Worm (Caenorhabditis elegans) whole organism, L4 larva: ENCODE data around the gene C25A8.5.

Experiments used
- F37D6.2 ChIP-seq: sonication (generic microtip); optimal IDR thresholded peaks from 2 replicates; lab custom pipeline; 2016; ENCODE audit warnings: mild to moderate bottlenecking, missing genetic modification characterization, missing compliant biosample characterization
- F44E2.7 ChIP-seq: fragments of 200-800 bp; sonication (Bioruptor generic); IDR thresholded peaks from 2 replicates; pipeline ENCODE4 v2.1.2; 2022; ENCODE audit warnings: missing genetic modification characterization, missing compliant biosample characterization
- T20F7.1 ChIP-seq: fragments of 200-800 bp; sonication (Bioruptor generic); optimal IDR thresholded peaks from 2 replicates; lab custom pipeline; 2018; ENCODE audit warnings: mild to moderate bottlenecking, missing genetic modification characterization, missing compliant biosample characterization
- T26A8.4 ChIP-seq: fragments of 200-800 bp; sonication (Bioruptor generic); IDR thresholded peaks from 2 replicates; pipeline ENCODE4 v1.3.6; 2022; ENCODE audit warnings: missing genetic modification characterization, missing compliant biosample characterization
- Y48G9A.11 ChIP-seq: fragments of 200-800 bp; sonication (Bioruptor generic); IDR thresholded peaks from 2 replicates; pipeline ENCODE4 v1.3.6; 2022; ENCODE audit warnings: missing genetic modification reagents, missing genetic modification characterization, missing compliant biosample characterization
- Y5F2A.4 ChIP-seq: fragments of 200-800 bp; sonication (Bioruptor generic); optimal IDR thresholded peaks from 2 replicates; lab custom pipeline; 2018; ENCODE audit warnings: mild to moderate bottlenecking, missing genetic modification characterization, missing compliant biosample characterization
- Y75B8A.6 ChIP-seq: fragments of 200-800 bp; sonication (Bioruptor generic); IDR thresholded peaks from 2 replicates; pipeline ENCODE4 v1.3.6; 2022; ENCODE audit warnings: missing genetic modification reagents, missing genetic modification characterization, missing compliant biosample characterization
- aha-1 ChIP-seq: fragments of 150-350 bp; peaks from one replicate; lab custom pipeline; 2014; ENCODE audit warnings: missing biosample characterization, missing genetic modification characterization
- aly-2 ChIP-seq: sonication (generic microtip); optimal IDR thresholded peaks from 2 replicates; lab custom pipeline; 2018; ENCODE audit warnings: missing biosample characterization, missing genetic modification characterization
- arid-1 ChIP-seq: fragments of 200-800 bp; sonication (Bioruptor generic); conservative IDR thresholded peaks from 2 replicates; pipeline ENCODE4 v1.3.6; 2022; ENCODE audit warnings: missing genetic modification reagents, missing genetic modification characterization, missing compliant biosample characterization
- attf-4 ChIP-seq: sonication (generic microtip); optimal IDR thresholded peaks from 3 replicates; lab custom pipeline; 2017; ENCODE audit warnings: missing biosample characterization, missing genetic modification characterization
- ceh-44 ChIP-seq: fragments of 200-800 bp; sonication (Bioruptor generic); IDR thresholded peaks from 2 replicates; pipeline ENCODE4 v1.3.6; 2022; ENCODE audit warnings: missing genetic modification reagents, missing genetic modification characterization, missing compliant biosample characterization
- daf-16 ChIP-seq, 3 experiments: sonication (generic microtip); optimal IDR thresholded peaks; 2 replicates each; lab custom pipeline; 2016 to 2017; ENCODE audit warnings: missing genetic modification characterization in 3 of 3, missing genetic modification reagents in 3 of 3, mild to moderate bottlenecking in 2 of 3, missing compliant biosample characterization in 2 of 3, missing biosample characterization in 1 of 3, moderate library complexity in 1 of 3
- daf-19 ChIP-seq: fragments of 200-800 bp; sonication (Bioruptor generic); conservative IDR thresholded peaks from 2 replicates; pipeline ENCODE4 v1.3.6; 2022; ENCODE audit warnings: missing genetic modification characterization, missing compliant biosample characterization
- daf-8 ChIP-seq: fragments of 200-800 bp; sonication (Bioruptor generic); IDR thresholded peaks from 2 replicates; pipeline ENCODE4 v1.3.6; 2022; ENCODE audit warnings: missing genetic modification characterization, missing compliant biosample characterization
- dmd-6 ChIP-seq: fragments of 200-800 bp; sonication (Bioruptor generic); IDR thresholded peaks from 2 replicates; pipeline ENCODE4 v1.3.6; 2022; ENCODE audit warnings: missing genetic modification reagents, missing genetic modification characterization, missing compliant biosample characterization
- dpl-1 ChIP-seq: fragments of 150-350 bp; optimal IDR thresholded peaks from 2 replicates; lab custom pipeline; 2014; ENCODE audit warnings: missing biosample characterization, missing genetic modification reagents, missing genetic modification characterization
- dve-1 ChIP-seq: sonication (generic microtip); optimal IDR thresholded peaks from 2 replicates; lab custom pipeline; 2017; ENCODE audit warnings: antibody characterized with exemption, mild to moderate bottlenecking, missing genetic modification characterization, missing compliant biosample characterization; ENCODE audit not compliant: insufficient read depth
- egl-27 ChIP-seq: sonication (generic microtip); optimal IDR thresholded peaks from 3 replicates; lab custom pipeline; 2017; ENCODE audit warnings: missing biosample characterization, missing genetic modification reagents, missing genetic modification characterization
- egl-43 ChIP-seq: fragments of 200-800 bp; sonication (Bioruptor generic); IDR thresholded peaks from 2 replicates; pipeline ENCODE4 v1.3.6; 2022; ENCODE audit warnings: missing genetic modification reagents, missing genetic modification characterization, missing compliant biosample characterization
- fkh-10 ChIP-seq: fragments of 150-350 bp; optimal IDR thresholded peaks from 2 replicates; lab custom pipeline; 2014; ENCODE audit warnings: missing biosample characterization, missing genetic modification reagents, missing genetic modification characterization
- gei-8 ChIP-seq: fragments of 200-800 bp; sonication (Bioruptor generic); optimal IDR thresholded peaks from 2 replicates; lab custom pipeline; 2018; ENCODE audit warnings: mild to moderate bottlenecking, missing genetic modification characterization, missing compliant biosample characterization
- hif-1 ChIP-seq, 2 experiments: sonication (generic microtip); optimal IDR thresholded peaks; 2 replicates each; lab custom pipeline; 2016 to 2017; ENCODE audit warnings: missing compliant biosample characterization in 2 of 2, missing genetic modification characterization in 2 of 2, missing genetic modification reagents in 2 of 2, missing genotype in 2 of 2, mild to moderate bottlenecking in 1 of 2
- hmg-1.1 ChIP-seq: fragments of 200-800 bp; sonication (Bioruptor generic); IDR thresholded peaks from 2 replicates; pipeline ENCODE4 v1.3.6; 2022; ENCODE audit warnings: missing genetic modification reagents, missing genetic modification characterization, missing compliant biosample characterization
- lim-7 ChIP-seq: fragments of 200-800 bp; sonication (Bioruptor generic); IDR thresholded peaks from 2 replicates; pipeline ENCODE4 v1.3.6; 2022; ENCODE audit warnings: missing genetic modification characterization, missing compliant biosample characterization
- lin-13 ChIP-seq: fragments of 150-350 bp; optimal IDR thresholded peaks from 2 replicates; lab custom pipeline; 2014; ENCODE audit warnings: missing biosample characterization, missing genetic modification reagents, missing genetic modification characterization
- lin-39 ChIP-seq: fragments of 150-350 bp; optimal IDR thresholded peaks from 2 replicates; lab custom pipeline; 2014; ENCODE audit warnings: missing biosample characterization, missing genetic modification reagents, missing genetic modification characterization
- lir-3 ChIP-seq: sonication (generic microtip); optimal IDR thresholded peaks from 2 replicates; lab custom pipeline; 2016; ENCODE audit warnings: mild to moderate bottlenecking, missing genetic modification characterization, missing compliant biosample characterization
- mdl-1 ChIP-seq, 2 experiments: fragments of 150-350 bp in 1 of 2; sonication (generic microtip) in 1 of 2; optimal IDR thresholded peaks; 2 replicates each; lab custom pipeline; 2014 to 2017; ENCODE audit warnings: missing biosample characterization in 2 of 2, missing genetic modification characterization in 2 of 2
- mdt-29 ChIP-seq: fragments of 200-800 bp; sonication (Bioruptor generic); IDR thresholded peaks from 2 replicates; pipeline ENCODE4 v1.3.6; 2022; ENCODE audit warnings: missing genetic modification reagents, missing genetic modification characterization, missing compliant biosample characterization
- mep-1 ChIP-seq: fragments of 150-350 bp; sonication (generic microtip); optimal IDR thresholded peaks from 3 replicates; lab custom pipeline; 2014; ENCODE audit warnings: missing biosample characterization, missing genetic modification characterization
- mes-2 ChIP-seq: sonication (generic microtip); optimal IDR thresholded peaks from 2 replicates; lab custom pipeline; 2016; ENCODE audit warnings: missing genotype, mild to moderate bottlenecking, missing genetic modification characterization, missing compliant biosample characterization; ENCODE audit not compliant: poor library complexity, severe bottlenecking
- nhr-102 ChIP-seq: sonication (generic microtip); optimal IDR thresholded peaks from 2 replicates; lab custom pipeline; 2016; ENCODE audit warnings: mild to moderate bottlenecking, missing genetic modification characterization, moderate library complexity, missing compliant biosample characterization
- nhr-237 ChIP-seq: sonication (generic microtip); optimal IDR thresholded peaks from 2 replicates; lab custom pipeline; 2017; ENCODE audit warnings: missing biosample characterization, missing genetic modification characterization
- nhr-28 ChIP-seq: fragments of 150-350 bp; optimal IDR thresholded peaks from 2 replicates; lab custom pipeline; 2014; ENCODE audit warnings: missing biosample characterization, missing genetic modification characterization
- nhr-41 ChIP-seq: fragments of 200-800 bp; sonication (Bioruptor generic); IDR thresholded peaks from 2 replicates; pipeline ENCODE4 v1.3.6; 2022; ENCODE audit warnings: missing genetic modification reagents, missing genetic modification characterization, missing compliant biosample characterization
- nhr-48 ChIP-seq: sonication (generic microtip); optimal IDR thresholded peaks from 2 replicates; lab custom pipeline; 2016; ENCODE audit warnings: mild to moderate bottlenecking, missing genetic modification characterization, missing compliant biosample characterization
- pha-4 ChIP-seq, 2 experiments: fragments of 150-350 bp in 1 of 2; fragments of 200-800 bp in 1 of 2; sonication (Bioruptor generic) in 1 of 2; IDR thresholded peaks in 1 of 2; optimal IDR thresholded peaks in 1 of 2; 2 replicates each; pipeline versions ENCODE4 v1.3.6 to Lab custom; 2014 to 2022; ENCODE audit warnings: missing genetic modification characterization in 2 of 2, missing genetic modification reagents in 2 of 2, missing biosample characterization in 1 of 2, missing compliant biosample characterization in 1 of 2
- php-3 ChIP-seq: fragments of 200-800 bp; sonication (Bioruptor generic); IDR thresholded peaks from 2 replicates; pipeline ENCODE4 v1.3.6; 2022; ENCODE audit warnings: missing genetic modification reagents, missing genetic modification characterization, missing compliant biosample characterization
- pqm-1 ChIP-seq: sonication (generic microtip); optimal IDR thresholded peaks from 2 replicates; lab custom pipeline; 2017; ENCODE audit warnings: missing biosample characterization, missing genetic modification characterization
- saeg-2 ChIP-seq: fragments of 200-800 bp; sonication (Bioruptor generic); IDR thresholded peaks from 2 replicates; pipeline ENCODE4 v1.3.6; 2022; ENCODE audit warnings: missing genetic modification reagents, missing genetic modification characterization, missing compliant biosample characterization
- sdz-12 ChIP-seq: fragments of 200-800 bp; sonication (Bioruptor generic); optimal IDR thresholded peaks from 2 replicates; lab custom pipeline; 2018; ENCODE audit warnings: mild to moderate bottlenecking, missing genetic modification characterization, missing compliant biosample characterization
- snpc-1.2 ChIP-seq: fragments of 200-800 bp; sonication (Bioruptor generic); IDR thresholded peaks from 2 replicates; pipeline ENCODE4 v1.3.6; 2022; ENCODE audit warnings: missing genetic modification reagents, missing genetic modification characterization, missing compliant biosample characterization
- zag-1 ChIP-seq: fragments of 150-350 bp; optimal IDR thresholded peaks from 2 replicates; lab custom pipeline; 2014; ENCODE audit warnings: missing biosample characterization, missing genetic modification characterization
- zip-11 ChIP-seq: fragments of 200-800 bp; sonication (Bioruptor generic); IDR thresholded peaks from 2 replicates; pipeline ENCODE4 v1.3.6; 2022; ENCODE audit warnings: missing genetic modification characterization, missing compliant biosample characterization
- ztf-11 ChIP-seq: fragments of 150-350 bp; optimal IDR thresholded peaks from 2 replicates; lab custom pipeline; 2014; ENCODE audit warnings: missing biosample characterization, missing genetic modification characterization

C25A8.5 gene

DNA sequence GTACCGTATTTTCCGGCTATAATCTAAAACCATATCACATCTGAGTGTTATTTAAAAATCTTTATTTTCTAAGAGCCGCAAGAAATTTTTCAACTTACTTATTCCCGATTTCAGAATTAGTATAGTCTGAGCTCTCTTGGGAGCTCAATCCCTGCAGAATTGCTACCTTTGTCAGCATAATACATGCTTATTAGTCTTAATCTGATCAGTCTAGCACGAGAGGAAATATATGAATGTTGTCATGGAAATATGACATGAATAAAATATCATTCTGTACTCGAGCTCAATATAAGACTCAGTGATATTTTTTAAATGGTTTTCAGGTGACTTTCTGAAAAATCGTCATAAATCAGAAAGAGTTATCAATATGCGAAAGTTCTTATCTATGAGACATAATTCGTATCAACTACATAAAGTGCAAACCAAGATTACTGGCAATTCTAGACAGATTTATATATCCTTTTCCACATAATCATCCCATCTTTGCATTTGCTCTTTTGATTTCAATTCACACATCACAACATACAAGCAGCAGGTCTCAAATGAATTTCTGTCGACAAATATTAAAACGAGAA, 46.1 kb downstream of the C25A8.5 start:
- TF ChIP-seq dve-1 (tag; lab: Kevin White, UChicago) (peak; percentile 20), pqm-1 (peak; percentile 66), daf-16 (GFP tag; optimal IDR thresholded peaks at IDR 0.05; lab: Kevin White, UChicago) (no peak), daf-16 (tag; optimal IDR thresholded peaks at IDR 0.05; lab: Kevin White, UChicago) (peak; percentile 20), dmd-6 (GFP tag; lab: Robert Waterston, UW) (peak; percentile 33; the same call in 1 of the 2 replicates), aha-1 (tag; lab: Kevin White, UChicago) (peak; percentile 19), php-3 (no peak), arid-1 (GFP tag; lab: Robert Waterston, UW) (no peak), nhr-28 (tag; lab: Kevin White, UChicago) (peak; percentile 35)

DNA sequence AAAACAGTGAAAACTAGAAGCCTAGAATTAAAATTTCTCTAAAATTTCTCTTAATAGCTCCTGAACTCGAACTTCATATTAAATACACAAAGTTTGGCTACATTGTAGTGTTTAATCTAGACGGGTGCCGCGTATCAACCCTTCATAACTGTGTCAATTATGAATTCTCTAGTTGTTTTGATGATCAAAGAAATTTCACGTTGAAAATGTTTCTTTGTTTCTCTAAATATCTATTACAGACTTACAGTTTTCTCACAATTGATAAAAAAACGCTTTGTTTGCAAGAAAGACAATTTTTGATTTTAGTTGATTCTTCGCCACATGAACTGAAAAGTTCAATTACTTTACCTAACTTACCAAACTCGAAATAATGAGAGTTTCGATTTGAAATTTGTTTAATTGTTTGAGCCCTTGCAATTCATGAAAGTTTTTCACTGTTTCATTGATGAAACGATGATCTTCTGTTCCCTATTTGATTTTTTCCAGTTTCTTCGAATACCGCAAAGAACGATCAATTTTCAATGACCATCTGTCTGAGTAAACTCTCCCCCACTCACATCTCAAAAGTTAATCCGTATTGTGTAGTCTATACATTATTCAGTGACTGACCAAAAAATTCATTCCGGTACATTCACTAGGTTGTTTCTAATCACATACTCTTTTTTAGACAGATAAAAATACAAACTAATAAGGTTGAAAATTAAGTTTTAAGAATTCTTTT, 47.5 kb downstream of the C25A8.5 start:
- TF ChIP-seq ceh-44 (GFP tag; lab: Robert Waterston, UW) (no peak), F44E2.7 (GFP tag; lab: Robert Waterston, UW) (no peak), nhr-41 (GFP tag; lab: Robert Waterston, UW) (no peak), dmd-6 (GFP tag; lab: Robert Waterston, UW) (peak; percentile 82), daf-8 (no peak), attf-4 (tag; lab: Kevin White, UChicago) (no peak), lin-39 (tag; lab: Kevin White, UChicago) (no peak), gei-8 (GFP tag; lab: Kevin White, UChicago) (no peak), daf-19 (GFP tag; lab: Robert Waterston, UW) (no peak), nhr-28 (tag; lab: Kevin White, UChicago) (peak; percentile 23), pqm-1 (peak; percentile 34), saeg-2 (GFP tag; lab: Robert Waterston, UW) (no peak), aly-2 (tag; lab: Kevin White, UChicago) (no peak), hif-1 (tag; optimal IDR thresholded peaks at IDR 0.05; lab: Kevin White, UChicago) (no peak), T20F7.1 (GFP tag; lab: Kevin White, UChicago) (no peak), snpc-1.2 (GFP tag; lab: Robert Waterston, UW) (no peak), nhr-102 (tag; lab: Kevin White, UChicago) (no peak), ztf-11 (no peak), mep-1 (tag; lab: Kevin White, UChicago) (no peak), daf-16 (GFP tag; optimal IDR thresholded peaks at IDR 0.05; lab: Kevin White, UChicago) (no peak), daf-16 (tag; optimal IDR thresholded peaks at IDR 0.05; lab: Kevin White, UChicago) (peak; percentile 46), F37D6.2 (tag; lab: Kevin White, UChicago) (no peak), fkh-10 (no peak), egl-27 (tag; lab: Kevin White, UChicago) (no peak), egl-43 (no peak), mdl-1 (tag; optimal IDR thresholded peaks at IDR 0.05; lab: Kevin White, UChicago) (no peak), nhr-48 (tag; lab: Kevin White, UChicago) (peak; percentile 24), lir-3 (tag; lab: Kevin White, UChicago) (no peak), Y75B8A.6 (GFP tag; lab: Robert Waterston, UW) (no peak), lim-7 (GFP tag; lab: Robert Waterston, UW) (no peak), zag-1 (no peak), lin-13 (GFP tag; lab: Kevin White, UChicago) (no peak), pha-4 (GFP tag; IDR thresholded peaks at IDR 0.05; lab: Robert Waterston, UW) (no peak), pha-4 (tag; optimal IDR thresholded peaks at IDR 0.05; lab: Kevin White, UChicago) (no peak), mdt-29 (no peak), T26A8.4 (GFP tag; lab: Robert Waterston, UW) (no peak), Y48G9A.11 (no peak), dpl-1 (GFP tag; lab: Kevin White, UChicago) (no peak), mes-2 (tag; lab: Kevin White, UChicago) (peak; percentile 12), zip-11 (no peak), sdz-12 (GFP tag; lab: Kevin White, UChicago) (no peak), nhr-237 (tag; lab: Kevin White, UChicago) (no peak), hmg-1.1 (GFP tag; lab: Robert Waterston, UW) (no peak), Y5F2A.4 (GFP tag; lab: Kevin White, UChicago) (no peak), dve-1 (tag; lab: Kevin White, UChicago) (peak; percentile 36)
